Fruit fly (Drosophila melanogaster) whole organism, embryonic: ENCODE results near the gene CG7860.
A peak's percentile ranks its signal among the peaks of the same experiment; 100 is the strongest.

Source experiments
- Atf6 ChIP-seq: fragments of 200-800 bp; sonication (Bioruptor generic); IDR thresholded peaks from 2 replicates; pipeline ENCODE4 v1.3.6; 2022; ENCODE audit warnings: missing biosample characterization, missing genetic modification characterization
- CG11247 ChIP-seq: fragments of 200-800 bp; sonication (Bioruptor generic); IDR thresholded peaks from 2 replicates; pipeline ENCODE4 v1.3.6; 2022; ENCODE audit warnings: missing biosample characterization, missing genetic modification characterization
- CG11560 ChIP-seq: fragments of 200-800 bp; sonication (Bioruptor generic); IDR thresholded peaks from 3 replicates; pipeline ENCODE4 v1.3.6; 2022; ENCODE audit warnings: missing biosample characterization, missing genetic modification characterization
- CG11695 ChIP-seq: fragments of 200-800 bp; sonication (Bioruptor generic); IDR thresholded peaks from 3 replicates; pipeline ENCODE4 v1.3.6; 2022; ENCODE audit warnings: missing biosample characterization, missing genetic modification characterization
- CG12391 ChIP-seq: fragments of 200-800 bp; sonication (Bioruptor generic); optimal IDR thresholded peaks from 3 replicates; lab custom pipeline; 2018; ENCODE audit warnings: missing biosample characterization, mild to moderate bottlenecking, missing genetic modification characterization, moderate library complexity
- CG15696 ChIP-seq: fragments of 200-800 bp; sonication (Bioruptor generic); optimal IDR thresholded peaks from 2 replicates; lab custom pipeline; 2019; ENCODE audit warnings: missing biosample characterization, mild to moderate bottlenecking, missing genetic modification characterization, moderate library complexity
- CG1602 ChIP-seq: fragments of 200-800 bp; sonication (Bioruptor generic); optimal IDR thresholded peaks from 3 replicates; lab custom pipeline; 2016; ENCODE audit warnings: missing biosample characterization, missing genetic modification characterization
- CG16813 ChIP-seq: fragments of 200-800 bp; sonication (Bioruptor generic); IDR thresholded peaks from 3 replicates; pipeline ENCODE4 v1.3.6; 2022; ENCODE audit warnings: missing biosample characterization, missing genetic modification characterization; ENCODE audit not compliant: partially characterized antibody
- CG17385 ChIP-seq: fragments of 200-800 bp; sonication (Bioruptor generic); optimal IDR thresholded peaks from 3 replicates; lab custom pipeline; 2018; ENCODE audit warnings: missing biosample characterization, mild to moderate bottlenecking, missing genetic modification characterization
- CG2120 ChIP-seq: fragments of 200-800 bp; sonication (Bioruptor generic); optimal IDR thresholded peaks from 3 replicates; lab custom pipeline; 2016; ENCODE audit warnings: missing biosample characterization, missing genetic modification characterization
- CG2129 ChIP-seq: fragments of 200-800 bp; sonication (Bioruptor generic); IDR thresholded peaks from 2 replicates; pipeline ENCODE4 v1.3.6; 2022; ENCODE audit warnings: missing biosample characterization, missing genetic modification characterization; ENCODE audit not compliant: partially characterized antibody
- CG3407 ChIP-seq: fragments of 200-800 bp; sonication (Bioruptor generic); optimal IDR thresholded peaks from 2 replicates; lab custom pipeline; 2018; ENCODE audit warnings: missing biosample characterization, mild to moderate bottlenecking, missing genetic modification characterization
- CG34224 ChIP-seq: fragments of 200-800 bp; sonication (Bioruptor generic); IDR thresholded peaks from 3 replicates; pipeline ENCODE4 v1.3.6; 2022; ENCODE audit warnings: missing biosample characterization, missing genetic modification characterization; ENCODE audit not compliant: partially characterized antibody
- CG4282 ChIP-seq: fragments of 200-800 bp; sonication (Bioruptor generic); optimal IDR thresholded peaks from 2 replicates; lab custom pipeline; 2016; ENCODE audit warnings: missing biosample characterization, missing genetic modification characterization
- CG4820 ChIP-seq: fragments of 200-800 bp; sonication (Bioruptor generic); optimal IDR thresholded peaks from 3 replicates; lab custom pipeline; 2016; ENCODE audit warnings: missing biosample characterization, missing genetic modification characterization
- CG6175 ChIP-seq: fragments of 200-800 bp; sonication (Bioruptor generic); IDR thresholded peaks from 3 replicates; pipeline ENCODE4 v1.3.6; 2022; ENCODE audit warnings: missing biosample characterization, missing genetic modification characterization
- CG6654 ChIP-seq: fragments of 200-800 bp; sonication (Bioruptor generic); optimal IDR thresholded peaks from 2 replicates; lab custom pipeline; 2017; ENCODE audit warnings: missing biosample characterization, mild to moderate bottlenecking, missing genetic modification characterization
- CG7786 ChIP-seq: fragments of 200-800 bp; sonication (Bioruptor generic); optimal IDR thresholded peaks from 2 replicates; lab custom pipeline; 2016; ENCODE audit warnings: missing biosample characterization, missing genetic modification characterization
- CG7963 ChIP-seq: fragments of 200-800 bp; sonication (Bioruptor generic); IDR thresholded peaks from 3 replicates; pipeline ENCODE4 v1.3.6; 2022; ENCODE audit warnings: missing biosample characterization, missing genetic modification characterization; ENCODE audit not compliant: partially characterized antibody
- CG9215 ChIP-seq: fragments of 200-800 bp; sonication (Bioruptor generic); IDR thresholded peaks from 2 replicates; pipeline ENCODE4 v1.3.6; 2022; ENCODE audit warnings: missing biosample characterization, missing genetic modification characterization
- Dbx ChIP-seq: fragments of 200-800 bp; sonication (Bioruptor generic); IDR thresholded peaks from 3 replicates; pipeline ENCODE4 v1.3.6; 2022; ENCODE audit warnings: missing biosample characterization, missing genetic modification characterization
- Dip3 ChIP-seq: fragments of 200-800 bp; sonication (Bioruptor generic); optimal IDR thresholded peaks from 3 replicates; lab custom pipeline; 2016; ENCODE audit warnings: missing biosample characterization, missing genetic modification characterization
- Dref ChIP-seq: fragments of 200-800 bp; sonication (Bioruptor generic); IDR thresholded peaks from 2 replicates; pipeline ENCODE4 v1.3.6; 2022; ENCODE audit warnings: missing biosample characterization, missing genetic modification characterization
- Eip74EF ChIP-seq, 2 experiments: fragments of 200-800 bp in 1 of 2; fragments of >200 bp in 1 of 2; sonication (Bioruptor generic) in 1 of 2; optimal IDR thresholded peaks; 2 replicates each; lab custom pipeline; 2017 to 2019; ENCODE audit warnings: missing biosample characterization in 2 of 2, missing genetic modification characterization in 2 of 2, mild to moderate bottlenecking in 1 of 2, moderate library complexity in 1 of 2
- H15 ChIP-seq: fragments of 200-800 bp; sonication (Bioruptor generic); IDR thresholded peaks from 3 replicates; pipeline ENCODE4 v1.3.6; 2022; ENCODE audit warnings: missing biosample characterization, missing genetic modification characterization
- Kr ChIP-seq: fragments of 200-800 bp; sonication (Bioruptor generic); optimal IDR thresholded peaks from 2 replicates; lab custom pipeline; 2017; ENCODE audit warnings: missing biosample characterization, mild to moderate bottlenecking, missing genetic modification characterization
- Meics ChIP-seq: fragments of 200-800 bp; sonication (Bioruptor generic); optimal IDR thresholded peaks from 2 replicates; lab custom pipeline; 2017; ENCODE audit warnings: missing biosample characterization, mild to moderate bottlenecking, missing genetic modification characterization
- NC2β ChIP-seq: fragments of 200-800 bp; sonication (Bioruptor generic); optimal IDR thresholded peaks from 2 replicates; lab custom pipeline; 2016; ENCODE audit warnings: missing biosample characterization, missing genetic modification characterization
- Sry-δ ChIP-seq: fragments of 200-800 bp; sonication (Bioruptor generic); optimal IDR thresholded peaks from 2 replicates; lab custom pipeline; 2016; ENCODE audit warnings: missing biosample characterization, missing genetic modification characterization
- Stat92E ChIP-seq, 3 experiments: fragments of >200 bp in 2 of 3; fragments of 200-800 bp in 1 of 3; sonication (Bioruptor generic) in 1 of 3; optimal IDR thresholded peaks; 2 replicates each; lab custom pipeline; 2017 to 2019; ENCODE audit warnings: missing biosample characterization in 3 of 3, missing genetic modification characterization in 3 of 3, mild to moderate bottlenecking in 1 of 3, moderate library complexity in 1 of 3
- bsh ChIP-seq, 2 experiments: fragments of 200-800 bp; sonication (Bioruptor generic); optimal IDR thresholded peaks; 2 replicates each; lab custom pipeline; 2017 to 2018; ENCODE audit warnings: mild to moderate bottlenecking in 2 of 2, missing biosample characterization in 2 of 2, missing genetic modification characterization in 2 of 2, moderate library complexity in 1 of 2
- cwo ChIP-seq: fragments of 200-800 bp; sonication (Bioruptor generic); optimal IDR thresholded peaks from 3 replicates; lab custom pipeline; 2017; ENCODE audit warnings: missing biosample characterization, missing genetic modification characterization, mild to moderate bottlenecking, moderate library complexity, missing genetic modification reagents
- dimm ChIP-seq: fragments of 200-800 bp; sonication (Bioruptor generic); IDR thresholded peaks from 2 replicates; pipeline ENCODE4 v1.3.6; 2022; ENCODE audit warnings: missing biosample characterization, missing genetic modification characterization
- fu2 ChIP-seq: fragments of 200-800 bp; sonication (Bioruptor generic); optimal IDR thresholded peaks from 2 replicates; lab custom pipeline; 2016; ENCODE audit warnings: missing biosample characterization, missing genetic modification characterization
- gfzf ChIP-seq: fragments of 200-800 bp; sonication (Bioruptor generic); optimal IDR thresholded peaks from 2 replicates; lab custom pipeline; 2016; ENCODE audit warnings: missing biosample characterization, mild to moderate bottlenecking, missing genetic modification characterization, moderate library complexity
- gsb ChIP-seq: fragments of 200-800 bp; sonication (Bioruptor generic); IDR thresholded peaks from 2 replicates; pipeline ENCODE4 v1.3.6; 2022; ENCODE audit warnings: missing biosample characterization, missing genetic modification characterization
- her ChIP-seq: fragments of 200-800 bp; sonication (Bioruptor generic); optimal IDR thresholded peaks from 2 replicates; lab custom pipeline; 2016; ENCODE audit warnings: missing biosample characterization, missing genetic modification characterization
- lmd ChIP-seq: fragments of 200-800 bp; sonication (Bioruptor generic); IDR thresholded peaks from 2 replicates; pipeline ENCODE4 v1.3.6; 2022; ENCODE audit warnings: missing biosample characterization, missing genetic modification characterization
- lola ChIP-seq, 3 experiments: fragments of >200 bp in 2 of 3; fragments of 200-800 bp in 1 of 3; sonication (Bioruptor generic) in 1 of 3; optimal IDR thresholded peaks; 2 replicates each; lab custom pipeline; 2017 to 2019; ENCODE audit warnings: missing biosample characterization in 3 of 3, missing genetic modification characterization in 3 of 3, mild to moderate bottlenecking in 1 of 3, moderate library complexity in 1 of 3
- nerfin-2 ChIP-seq: fragments of 200-800 bp; sonication (Bioruptor generic); IDR thresholded peaks from 2 replicates; pipeline ENCODE4 v1.3.6; 2022; ENCODE audit warnings: missing biosample characterization, missing genetic modification characterization; ENCODE audit not compliant: partially characterized antibody
- oc ChIP-seq: fragments of 200-800 bp; sonication (Bioruptor generic); optimal IDR thresholded peaks from 2 replicates; lab custom pipeline; 2018; ENCODE audit warnings: missing biosample characterization, mild to moderate bottlenecking, missing genetic modification characterization, moderate library complexity
- peb ChIP-seq: fragments of 200-800 bp; sonication (Bioruptor generic); IDR thresholded peaks from 2 replicates; pipeline ENCODE4 v1.3.6; 2022; ENCODE audit warnings: missing biosample characterization, missing genetic modification characterization
- pros ChIP-seq: fragments of 200-800 bp; sonication (Bioruptor generic); optimal IDR thresholded peaks from 3 replicates; lab custom pipeline; 2019; ENCODE audit warnings: missing biosample characterization, mild to moderate bottlenecking, missing genetic modification characterization, moderate library complexity
- ranshi ChIP-seq: fragments of 200-800 bp; sonication (Bioruptor generic); IDR thresholded peaks from 2 replicates; pipeline ENCODE4 v1.3.6; 2022; ENCODE audit warnings: missing biosample characterization, missing genetic modification characterization
- sisA ChIP-seq: fragments of 200-800 bp; sonication (Bioruptor generic); IDR thresholded peaks from 2 replicates; pipeline ENCODE4 v1.3.6; 2022; ENCODE audit warnings: missing biosample characterization, missing genetic modification characterization
- slbo ChIP-seq: fragments of 200-800 bp; sonication (Bioruptor generic); IDR thresholded peaks from 2 replicates; pipeline ENCODE4 v1.3.6; 2022; ENCODE audit warnings: missing biosample characterization, missing genetic modification characterization
- tap ChIP-seq: fragments of 200-800 bp; optimal IDR thresholded peaks from 3 replicates; lab custom pipeline; 2019; ENCODE audit warnings: missing biosample characterization, mild to moderate bottlenecking, missing genetic modification characterization, moderate library complexity
- zf30C ChIP-seq: fragments of 200-800 bp; sonication (Bioruptor generic); optimal IDR thresholded peaks from 3 replicates; lab custom pipeline; 2018; ENCODE audit warnings: missing biosample characterization, mild to moderate bottlenecking, missing genetic modification characterization
- zfh1 ChIP-seq: fragments of 200-800 bp; sonication (Bioruptor generic); IDR thresholded peaks from 3 replicates; pipeline ENCODE4 v1.3.6; 2022; ENCODE audit warnings: missing biosample characterization, missing genetic modification characterization

Gene CG7860

dm6 chrX:15554256-15554678 is 14.5 kb upstream of the CG7860 start, which contains the start of gene Ac13E (continued):
- TF ChIP-seq CG2120 (GFP tag; lab: Kevin White, UChicago), result peak; percentile 92
- peak; percentile 81 for TF ChIP-seq CG4820
- peak; percentile 87 for TF ChIP-seq zfh1 (GFP tag; lab: Robert Waterston, UW)
- peak; percentile 59 for TF ChIP-seq her (GFP tag; lab: Kevin White, UChicago)
- peak; percentile 96 for TF ChIP-seq CG9215 (GFP tag; lab: Robert Waterston, UW)
- TF ChIP-seq Kr, result peak; percentile 74
- peak; percentile 90 for TF ChIP-seq CG4282 (GFP tag; lab: Kevin White, UChicago)
- peak; percentile 56; the same call in 2 of the 3 replicates for TF ChIP-seq CG7963 (GFP tag; lab: Robert Waterston, UW)
- TF ChIP-seq CG15696 (tag; lab: Kevin White, UChicago), result peak; percentile 88
- TF ChIP-seq NC2β (GFP tag; lab: Kevin White, UChicago), result peak; percentile 79
- TF ChIP-seq nerfin-2 (GFP tag; lab: Robert Waterston, UW), result peak; percentile 72
- TF ChIP-seq CG2129, result no peak
- TF ChIP-seq lmd (GFP tag; lab: Robert Waterston, UW), result peak; percentile 92
- peak; percentile 79 for TF ChIP-seq sisA (GFP tag; lab: Robert Waterston, UW)
- TF ChIP-seq H15 (GFP tag; lab: Robert Waterston, UW), result peak; percentile 75
- peak; percentile 9 for TF ChIP-seq Sry-δ (GFP tag; lab: Kevin White, UChicago)
- TF ChIP-seq Eip74EF (GFP tag; optimal IDR thresholded peaks at IDR 0.05; lab: Kevin White, UChicago), result peak in 1 of 2 experiments; percentile 88
- peak; percentile 92 for TF ChIP-seq Meics
- TF ChIP-seq CG11560 (tag; lab: Robert Waterston, UW), result peak; percentile 66; the same call in 2 of the 3 replicates
- peak; percentile 86 for TF ChIP-seq ranshi (GFP tag; lab: Robert Waterston, UW)
- TF ChIP-seq tap (tag; lab: Kevin White, UChicago), result peak; percentile 79
- TF ChIP-seq Dbx (GFP tag; lab: Robert Waterston, UW), result peak; percentile 90
- TF ChIP-seq CG7786 (GFP tag; lab: Kevin White, UChicago), result peak; percentile 75
- TF ChIP-seq Dref (GFP tag; lab: Robert Waterston, UW), result no peak
- TF ChIP-seq gfzf (GFP tag; lab: Kevin White, UChicago), result no peak
- peak; percentile 66; the same call in 2 of the 3 replicates for TF ChIP-seq CG6175
- TF ChIP-seq Stat92E (GFP tag; optimal IDR thresholded peaks at IDR 0.05; lab: Kevin White, UChicago), result peak in 1 of 3 experiments; percentile 74
- peak; percentile 68 for TF ChIP-seq CG6654
- no peak for TF ChIP-seq zf30C (GFP tag; lab: Kevin White, UChicago)
- TF ChIP-seq CG34224 (GFP tag; lab: Robert Waterston, UW), result 0 out of 3 replicates have a peak, but pooled peaks have one; percentile 7
- TF ChIP-seq CG17385 (GFP tag; lab: Kevin White, UChicago), result peak; percentile 85
- TF ChIP-seq CG12391 (tag; lab: Kevin White, UChicago), result peak; percentile 91
- TF ChIP-seq dimm (GFP tag; lab: Robert Waterston, UW), result no peak
- peak; percentile 85 for TF ChIP-seq slbo
- peak; percentile 78 for TF ChIP-seq CG11247 (GFP tag; lab: Robert Waterston, UW)
- peak; percentile 85 for TF ChIP-seq cwo (GFP tag; lab: Kevin White, UChicago)
- TF ChIP-seq Dip3 (GFP tag; lab: Kevin White, UChicago), result peak; percentile 80
- peak; percentile 70 for TF ChIP-seq CG16813 (GFP tag; lab: Robert Waterston, UW)
- TF ChIP-seq bsh (GFP tag; optimal IDR thresholded peaks at IDR 0.05; lab: Kevin White, UChicago), result peak; percentile 89 to 90
- peak; percentile 83 for TF ChIP-seq CG3407 (GFP tag; lab: Kevin White, UChicago)
- TF ChIP-seq CG1602 (GFP tag; lab: Kevin White, UChicago), result peak; percentile 85
- peak; percentile 44 for TF ChIP-seq pros (GFP tag; lab: Kevin White, UChicago)
- TF ChIP-seq oc, result peak; percentile 75
- peak; percentile 79; the same call in 1 of the 2 replicates for TF ChIP-seq peb (GFP tag; lab: Robert Waterston, UW)
- peak; percentile 92 for TF ChIP-seq CG11695 (GFP tag; lab: Robert Waterston, UW)
- TF ChIP-seq Atf6 (GFP tag; lab: Robert Waterston, UW), result peak; percentile 86; the same call in 1 of the 2 replicates
- peak; percentile 59 for TF ChIP-seq fu2 (GFP tag; lab: Kevin White, UChicago)
- peak; percentile 82 for TF ChIP-seq gsb (GFP tag; lab: Robert Waterston, UW)
- TF ChIP-seq lola (GFP tag; optimal IDR thresholded peaks at IDR 0.05; lab: Kevin White, UChicago), result peak in 1 of 3 experiments; percentile 88
